Fruit fly (Drosophila melanogaster) whole organism, embryonic: ENCODE data around the gene Mrm2.

Experiments
- BtbVII ChIP-seq: fragments of 200-800 bp; sonication (Bioruptor generic); optimal IDR thresholded peaks from 3 replicates; lab custom pipeline; 2017; ENCODE audit warnings: missing biosample characterization, mild to moderate bottlenecking, missing genetic modification characterization
- C15 ChIP-seq: fragments of 200-800 bp; sonication (Bioruptor generic); IDR thresholded peaks from 3 replicates; pipeline ENCODE4 v1.3.6; 2022; ENCODE audit warnings: missing biosample characterization, missing genetic modification characterization
- CG10321 ChIP-seq: fragments of 200-800 bp; sonication (Bioruptor generic); IDR thresholded peaks from 2 replicates; pipeline ENCODE4 v1.3.6; 2022; ENCODE audit warnings: missing biosample characterization, missing genetic modification characterization
- CG12659 ChIP-seq: fragments of 200-800 bp; sonication (Bioruptor generic); optimal IDR thresholded peaks from 3 replicates; lab custom pipeline; 2017; ENCODE audit warnings: mild to moderate bottlenecking, missing biosample characterization, missing genetic modification reagents, missing genetic modification characterization
- CG15073 ChIP-seq: fragments of 200-800 bp; sonication (Bioruptor generic); optimal IDR thresholded peaks from 2 replicates; lab custom pipeline; 2016; ENCODE audit warnings: missing biosample characterization, missing genetic modification characterization
- CG16815 ChIP-seq: fragments of 200-800 bp; sonication (Bioruptor generic); optimal IDR thresholded peaks from 3 replicates; lab custom pipeline; 2017; ENCODE audit warnings: missing biosample characterization, mild to moderate bottlenecking, missing genetic modification characterization
- CG17359 ChIP-seq: fragments of 200-800 bp; sonication (Bioruptor generic); optimal IDR thresholded peaks from 3 replicates; lab custom pipeline; 2018; ENCODE audit warnings: missing biosample characterization, mild to moderate bottlenecking, missing genetic modification characterization, moderate library complexity
- CG17361 ChIP-seq: fragments of 200-800 bp; sonication (Bioruptor generic); IDR thresholded peaks from 3 replicates; pipeline ENCODE4 v1.3.6; 2022; ENCODE audit warnings: missing biosample characterization, missing genetic modification characterization
- CG1832 ChIP-seq: fragments of 200-800 bp; sonication (Bioruptor generic); optimal IDR thresholded peaks from 2 replicates; lab custom pipeline; 2017; ENCODE audit warnings: missing biosample characterization, mild to moderate bottlenecking, missing genetic modification characterization, inconsistent platforms
- CG3065 ChIP-seq: fragments of 200-800 bp; sonication (Bioruptor generic); optimal IDR thresholded peaks from 2 replicates; lab custom pipeline; 2016; ENCODE audit warnings: missing biosample characterization, missing genetic modification characterization
- CG31441 ChIP-seq: fragments of 200-800 bp; sonication (Bioruptor generic); IDR thresholded peaks from 2 replicates; pipeline ENCODE4 v1.3.6; 2022; ENCODE audit warnings: missing biosample characterization, missing genetic modification characterization
- CG32532 ChIP-seq: fragments of 200-800 bp; sonication (Bioruptor generic); IDR thresholded peaks from 2 replicates; pipeline ENCODE4 v1.3.6; 2022; ENCODE audit warnings: missing biosample characterization, missing genetic modification characterization
- CG3726 ChIP-seq: fragments of 200-800 bp; sonication (Bioruptor generic); IDR thresholded peaks from 3 replicates; pipeline ENCODE4, ENCODE4 v1.3.6; 2022; ENCODE audit warnings: missing biosample characterization, missing genetic modification characterization
- CG4282 ChIP-seq: fragments of 200-800 bp; sonication (Bioruptor generic); optimal IDR thresholded peaks from 2 replicates; lab custom pipeline; 2016; ENCODE audit warnings: missing biosample characterization, missing genetic modification characterization
- CG4404 ChIP-seq: fragments of 200-800 bp; sonication (Bioruptor generic); IDR thresholded peaks from 2 replicates; pipeline ENCODE4 v1.3.6; 2022; ENCODE audit warnings: missing biosample characterization, missing genetic modification characterization
- CG4424 ChIP-seq: fragments of 200-800 bp; sonication (Bioruptor generic); optimal IDR thresholded peaks from 3 replicates; lab custom pipeline; 2016; ENCODE audit warnings: missing biosample characterization, missing genetic modification characterization
- CG6683 ChIP-seq: fragments of 200-800 bp; sonication (Bioruptor generic); optimal IDR thresholded peaks from 2 replicates; lab custom pipeline; 2017; ENCODE audit warnings: missing biosample characterization, mild to moderate bottlenecking, missing genetic modification characterization, missing genetic modification reagents
- CG6791 ChIP-seq: fragments of 200-800 bp; sonication (Bioruptor generic); IDR thresholded peaks from 3 replicates; pipeline ENCODE4 v1.3.6; 2022; ENCODE audit warnings: missing biosample characterization, missing genetic modification characterization; ENCODE audit not compliant: partially characterized antibody
- CG7928 ChIP-seq: fragments of 200-800 bp; sonication (Bioruptor generic); optimal IDR thresholded peaks from 2 replicates; lab custom pipeline; 2017; ENCODE audit warnings: missing biosample characterization, mild to moderate bottlenecking, missing genetic modification characterization
- CG7987 ChIP-seq: fragments of 200-800 bp; sonication (Bioruptor generic); optimal IDR thresholded peaks from 2 replicates; lab custom pipeline; 2018; ENCODE audit warnings: missing biosample characterization, mild to moderate bottlenecking, missing genetic modification characterization, moderate library complexity
- CG8290 ChIP-seq, 3 experiments: fragments of 200-800 bp; sonication (Bioruptor generic); optimal IDR thresholded peaks; 2 replicates each; lab custom pipeline; 2016 to 2019; ENCODE audit warnings: missing biosample characterization in 3 of 3, missing genetic modification characterization in 3 of 3, mild to moderate bottlenecking in 2 of 3, moderate library complexity in 1 of 3
- CG8388 ChIP-seq: fragments of 200-800 bp; sonication (Bioruptor generic); optimal IDR thresholded peaks from 2 replicates; lab custom pipeline; 2019; ENCODE audit warnings: missing biosample characterization, mild to moderate bottlenecking, missing genetic modification characterization, moderate library complexity
- D ChIP-seq, 2 experiments: fragments of 200-800 bp in 1 of 2; fragments of >200 bp in 1 of 2; sonication (Bioruptor generic) in 1 of 2; optimal IDR thresholded peaks; 2 replicates in 1 of 2; 3 replicates in 1 of 2; lab custom pipeline; 2017; ENCODE audit warnings: mild to moderate bottlenecking in 1 of 2, missing biosample characterization in 1 of 2, missing genetic modification characterization in 1 of 2, missing genetic modification reagents in 1 of 2
- Dek ChIP-seq: fragments of 200-800 bp; sonication (Bioruptor generic); optimal IDR thresholded peaks from 3 replicates; lab custom pipeline; 2019; ENCODE audit warnings: missing biosample characterization, mild to moderate bottlenecking, missing genetic modification characterization, moderate library complexity
- Doc3 ChIP-seq: fragments of 200-800 bp; sonication (Bioruptor generic); IDR thresholded peaks from 3 replicates; pipeline ENCODE4 v1.3.6; 2022; ENCODE audit warnings: missing biosample characterization, missing genetic modification characterization; ENCODE audit not compliant: partially characterized antibody
- Dp ChIP-seq: fragments of 200-800 bp; sonication (Bioruptor generic); optimal IDR thresholded peaks from 2 replicates; lab custom pipeline; 2018; ENCODE audit warnings: missing biosample characterization, mild to moderate bottlenecking, missing genetic modification characterization, moderate library complexity
- Fer1 ChIP-seq: fragments of 200-800 bp; sonication (Bioruptor generic); optimal IDR thresholded peaks from 2 replicates; lab custom pipeline; 2017; ENCODE audit warnings: missing biosample characterization, mild to moderate bottlenecking, missing genetic modification characterization
- Gug ChIP-seq: fragments of 200-800 bp; sonication (Bioruptor generic); IDR thresholded peaks from 4 replicates; pipeline ENCODE4 v1.3.6; 2022; ENCODE audit warnings: missing biosample characterization, missing genetic modification characterization
- Lhr ChIP-seq: fragments of 200-800 bp; sonication (Bioruptor generic); optimal IDR thresholded peaks from 3 replicates; lab custom pipeline; 2017; ENCODE audit warnings: mild to moderate bottlenecking, missing biosample characterization, missing genetic modification reagents, missing genetic modification characterization
- Lim3 ChIP-seq: fragments of 200-800 bp; sonication (Bioruptor generic); IDR thresholded peaks from 2 replicates; pipeline ENCODE4 v1.3.6; 2022; ENCODE audit warnings: missing biosample characterization, missing genetic modification characterization
- PHDP ChIP-seq: fragments of 200-800 bp; sonication (Bioruptor generic); optimal IDR thresholded peaks from 3 replicates; lab custom pipeline; 2018; ENCODE audit warnings: missing biosample characterization, mild to moderate bottlenecking, missing genetic modification characterization, moderate library complexity
- Sox100B ChIP-seq: fragments of 200-800 bp; sonication (Bioruptor generic); optimal IDR thresholded peaks from 3 replicates; lab custom pipeline; 2018; ENCODE audit warnings: missing biosample characterization, mild to moderate bottlenecking, missing genetic modification characterization
- Sry-β ChIP-seq: fragments of 200-800 bp; sonication (Bioruptor generic); optimal IDR thresholded peaks from 2 replicates; lab custom pipeline; 2018; ENCODE audit warnings: missing biosample characterization, mild to moderate bottlenecking, missing genetic modification characterization, moderate library complexity
- aop ChIP-seq: fragments of 200-800 bp; sonication (Bioruptor generic); IDR thresholded peaks from 2 replicates; pipeline ENCODE4 v1.3.6; 2022; ENCODE audit warnings: missing biosample characterization, missing genetic modification characterization
- btn ChIP-seq: fragments of 200-800 bp; sonication (Bioruptor generic); optimal IDR thresholded peaks from 2 replicates; lab custom pipeline; 2016; ENCODE audit warnings: missing biosample characterization, missing genetic modification characterization
- crc ChIP-seq: fragments of 200-800 bp; sonication (Bioruptor generic); optimal IDR thresholded peaks from 2 replicates; lab custom pipeline; 2016; ENCODE audit warnings: missing biosample characterization, missing genetic modification characterization
- crp ChIP-seq, 2 experiments: fragments of 200-800 bp; sonication (Bioruptor generic); optimal IDR thresholded peaks; 2 replicates in 1 of 2; 3 replicates in 1 of 2; lab custom pipeline; 2017; ENCODE audit warnings: missing biosample characterization in 2 of 2, missing genetic modification characterization in 2 of 2, mild to moderate bottlenecking in 1 of 2, moderate library complexity in 1 of 2
- danr ChIP-seq: fragments of 200-800 bp; sonication (Bioruptor generic); IDR thresholded peaks from 2 replicates; pipeline ENCODE4 v1.3.6; 2022; ENCODE audit warnings: missing biosample characterization, missing genetic modification characterization
- esg ChIP-seq: fragments of 200-800 bp; sonication (Bioruptor generic); conservative IDR thresholded peaks from 2 replicates; pipeline ENCODE4 v1.3.6; 2022; ENCODE audit warnings: missing biosample characterization, missing genetic modification characterization
- ftz-f1 ChIP-seq: fragments of 200-800 bp; sonication (Bioruptor generic); optimal IDR thresholded peaks from 2 replicates; lab custom pipeline; 2016; ENCODE audit warnings: missing biosample characterization, missing genetic modification characterization
- gce ChIP-seq: fragments of 200-800 bp; sonication (Bioruptor generic); IDR thresholded peaks from 3 replicates; pipeline ENCODE4 v1.3.6; 2022; ENCODE audit warnings: missing biosample characterization, missing genetic modification characterization
- hb ChIP-seq: fragments of 200-800 bp; sonication (Bioruptor generic); IDR thresholded peaks from 3 replicates; pipeline ENCODE4 v1.3.6; 2022; ENCODE audit warnings: missing biosample characterization, missing genetic modification characterization; ENCODE audit not compliant: partially characterized antibody
- kni ChIP-seq: fragments of 200-800 bp; sonication (Bioruptor generic); optimal IDR thresholded peaks from 3 replicates; lab custom pipeline; 2017; ENCODE audit warnings: mild to moderate bottlenecking, missing biosample characterization, missing genetic modification reagents, missing genetic modification characterization
- lola ChIP-seq, 3 experiments: fragments of >200 bp in 2 of 3; fragments of 200-800 bp in 1 of 3; sonication (Bioruptor generic) in 1 of 3; optimal IDR thresholded peaks; 2 replicates each; lab custom pipeline; 2017 to 2019; ENCODE audit warnings: missing biosample characterization in 3 of 3, missing genetic modification characterization in 3 of 3, mild to moderate bottlenecking in 1 of 3, moderate library complexity in 1 of 3
- nom ChIP-seq: fragments of 200-800 bp; sonication (Bioruptor generic); optimal IDR thresholded peaks from 2 replicates; lab custom pipeline; 2017; ENCODE audit warnings: missing biosample characterization, missing genetic modification characterization, mild to moderate bottlenecking, moderate library complexity, missing genetic modification reagents
- pnt ChIP-seq: fragments of 200-800 bp; sonication (Bioruptor generic); optimal IDR thresholded peaks from 3 replicates; lab custom pipeline; 2016; ENCODE audit warnings: missing biosample characterization, missing genetic modification characterization
- sug ChIP-seq: fragments of 200-800 bp; optimal IDR thresholded peaks from 2 replicates; lab custom pipeline; 2019; ENCODE audit warnings: missing biosample characterization, mild to moderate bottlenecking, missing genetic modification characterization, moderate library complexity
- vvl ChIP-seq: fragments of 200-800 bp; sonication (Bioruptor generic); IDR thresholded peaks from 2 replicates; pipeline ENCODE4 v1.3.6; 2022; ENCODE audit warnings: missing biosample characterization, missing genetic modification characterization
- zfh1 ChIP-seq: fragments of 200-800 bp; sonication (Bioruptor generic); IDR thresholded peaks from 3 replicates; pipeline ENCODE4 v1.3.6; 2022; ENCODE audit warnings: missing biosample characterization, missing genetic modification characterization

Mrm2 gene

dm6 chr3R:19830973-19831372 is 30.4 kb upstream of the Mrm2 start (continued):
- TF ChIP-seq Sox100B (GFP tag; lab: Kevin White, UChicago) (peak; percentile 67), D (optimal IDR thresholded peaks at IDR 0.05; lab: Kevin White, UChicago) (no peak), D (GFP tag; optimal IDR thresholded peaks at IDR 0.05; lab: Kevin White, UChicago) (peak; percentile 24), CG6683 (GFP tag; lab: Kevin White, UChicago) (peak; percentile 14), nom (no peak), kni (no peak), CG16815 (no peak), CG6791 (GFP tag; lab: Robert Waterston, UW) (no peak), CG7928 (no peak), crc (GFP tag; lab: Kevin White, UChicago) (no peak), btn (GFP tag; lab: Kevin White, UChicago) (no peak), CG12659 (peak; percentile 62), CG4282 (no peak), hb (GFP tag; lab: Robert Waterston, UW) (no peak), lola (GFP tag; optimal IDR thresholded peaks at IDR 0.05; lab: Kevin White, UChicago) (no peak), CG4404 (no peak), C15 (GFP tag; lab: Robert Waterston, UW) (no peak), zfh1 (peak; percentile 58; the same call in 2 of the 3 replicates), aop (GFP tag; lab: Robert Waterston, UW) (no peak), CG3726 (GFP tag; lab: Robert Waterston, UW) (no peak), CG4424 (GFP tag; lab: Kevin White, UChicago) (peak; percentile 46), esg (GFP tag; lab: Robert Waterston, UW) (peak; percentile 51), CG7987 (no peak), pnt (peak; percentile 3), CG17361 (GFP tag; lab: Robert Waterston, UW) (peak; percentile 62), Fer1 (peak; percentile 68), Gug (no peak; the same call in 3 of the 4 replicates), PHDP (tag; lab: Kevin White, UChicago) (peak; percentile 73), Sry-β (no peak), crp (GFP tag; optimal IDR thresholded peaks at IDR 0.05; lab: Kevin White, UChicago) (no peak), CG10321 (no peak; the same call in 1 of the 2 replicates), gce (GFP tag; lab: Robert Waterston, UW) (no peak), Lhr (no peak), CG17359 (tag; lab: Kevin White, UChicago) (peak; percentile 84), vvl (GFP tag; lab: Robert Waterston, UW) (peak; percentile 83), CG31441 (peak; percentile 76), danr (GFP tag; lab: Robert Waterston, UW) (no peak), CG8290 (GFP tag; optimal IDR thresholded peaks at IDR 0.05; lab: Kevin White, UChicago) (no peak), CG8290 (tag; optimal IDR thresholded peaks at IDR 0.05; lab: Kevin White, UChicago) (peak in 1 of 2 experiments; percentile 61), CG32532 (peak; percentile 75), ftz-f1 (no peak), Dp (no peak), CG8388 (GFP tag; lab: Kevin White, UChicago) (peak; percentile 77), CG3065 (GFP tag; lab: Kevin White, UChicago) (peak; percentile 4), BtbVII (GFP tag; lab: Kevin White, UChicago) (peak; percentile 37), Doc3 (GFP tag; lab: Robert Waterston, UW) (no peak), CG15073 (no peak), Lim3 (no peak), Dek (tag; lab: Kevin White, UChicago) (peak; percentile 58), sug (tag; lab: Kevin White, UChicago) (peak; percentile 30), CG1832 (no peak)
